Fruit fly (Drosophila melanogaster) whole organism, embryonic: Measurements from ENCODE around the gene CG15012.

ENCODE experiments used
- ATbp ChIP-seq: fragments of 200-800 bp; sonication (Bioruptor generic); optimal IDR thresholded peaks from 2 replicates; lab custom pipeline; 2017; ENCODE audit warnings: missing biosample characterization, mild to moderate bottlenecking, missing genetic modification characterization, missing genetic modification reagents
- CG10209 ChIP-seq: fragments of 200-800 bp; sonication (Bioruptor generic); optimal IDR thresholded peaks from 3 replicates; lab custom pipeline; 2017; ENCODE audit warnings: missing biosample characterization, mild to moderate bottlenecking, missing genetic modification characterization, missing genetic modification reagents
- CG10431 ChIP-seq: fragments of 200-800 bp; sonication (Bioruptor generic); optimal IDR thresholded peaks from 3 replicates; lab custom pipeline; 2018; ENCODE audit warnings: missing biosample characterization, mild to moderate bottlenecking, missing genetic modification characterization
- CG12942 ChIP-seq: fragments of 200-800 bp; sonication (Bioruptor generic); optimal IDR thresholded peaks from 3 replicates; lab custom pipeline; 2016; ENCODE audit warnings: missing biosample characterization, missing genetic modification characterization
- CG1529 ChIP-seq: fragments of 200-800 bp; sonication (Bioruptor generic); optimal IDR thresholded peaks from 3 replicates; lab custom pipeline; 2018; ENCODE audit warnings: missing biosample characterization, missing genetic modification characterization
- CG17612 ChIP-seq: fragments of 200-800 bp; sonication (Bioruptor generic); IDR thresholded peaks from 2 replicates; pipeline ENCODE4 v1.3.6; 2022; ENCODE audit warnings: missing biosample characterization, missing genetic modification characterization
- CG2712 ChIP-seq: fragments of 200-800 bp; optimal IDR thresholded peaks from 3 replicates; lab custom pipeline; 2019; ENCODE audit warnings: missing biosample characterization, mild to moderate bottlenecking, missing genetic modification characterization, moderate library complexity
- CG30020 ChIP-seq: fragments of 200-800 bp; optimal IDR thresholded peaks from 2 replicates; lab custom pipeline; 2019; ENCODE audit warnings: missing biosample characterization, mild to moderate bottlenecking, missing genetic modification characterization, moderate library complexity
- CG33557 ChIP-seq: fragments of 200-800 bp; sonication (Bioruptor generic); optimal IDR thresholded peaks from 2 replicates; lab custom pipeline; 2019; ENCODE audit warnings: missing biosample characterization, mild to moderate bottlenecking, missing genetic modification characterization, moderate library complexity
- CG3407 ChIP-seq: fragments of 200-800 bp; sonication (Bioruptor generic); optimal IDR thresholded peaks from 2 replicates; lab custom pipeline; 2018; ENCODE audit warnings: missing biosample characterization, mild to moderate bottlenecking, missing genetic modification characterization
- CG34224 ChIP-seq: fragments of 200-800 bp; sonication (Bioruptor generic); IDR thresholded peaks from 3 replicates; pipeline ENCODE4 v1.3.6; 2022; ENCODE audit warnings: missing biosample characterization, missing genetic modification characterization; ENCODE audit not compliant: partially characterized antibody
- CG6254 ChIP-seq: fragments of 200-800 bp; sonication (Bioruptor generic); optimal IDR thresholded peaks from 3 replicates; lab custom pipeline; 2017; ENCODE audit warnings: mild to moderate bottlenecking, missing biosample characterization, missing genetic modification reagents, missing genetic modification characterization
- CG6272 ChIP-seq: fragments of 200-800 bp; sonication (Bioruptor generic); IDR thresholded peaks from 2 replicates; pipeline ENCODE4 v1.3.6; 2022; ENCODE audit warnings: missing biosample characterization, missing genetic modification characterization
- CG7357 ChIP-seq: fragments of 200-800 bp; sonication (Bioruptor generic); IDR thresholded peaks from 3 replicates; pipeline ENCODE4 v1.3.6; 2022; ENCODE audit warnings: missing biosample characterization, missing genetic modification characterization
- CG7745 ChIP-seq: fragments of 200-800 bp; sonication (Bioruptor generic); optimal IDR thresholded peaks from 2 replicates; lab custom pipeline; 2018; ENCODE audit warnings: missing biosample characterization, mild to moderate bottlenecking, missing genetic modification characterization, moderate library complexity
- Dad ChIP-seq: fragments of 200-800 bp; sonication (Bioruptor generic); optimal IDR thresholded peaks from 3 replicates; lab custom pipeline; 2016; ENCODE audit warnings: missing biosample characterization, missing genetic modification characterization
- H15 ChIP-seq: fragments of 200-800 bp; sonication (Bioruptor generic); IDR thresholded peaks from 3 replicates; pipeline ENCODE4 v1.3.6; 2022; ENCODE audit warnings: missing biosample characterization, missing genetic modification characterization
- Hr39 ChIP-seq: fragments of >200 bp; optimal IDR thresholded peaks from 2 replicates; lab custom pipeline; 2017
- Kr ChIP-seq: fragments of 200-800 bp; sonication (Bioruptor generic); optimal IDR thresholded peaks from 2 replicates; lab custom pipeline; 2017; ENCODE audit warnings: missing biosample characterization, mild to moderate bottlenecking, missing genetic modification characterization
- Lhr ChIP-seq: fragments of 200-800 bp; sonication (Bioruptor generic); optimal IDR thresholded peaks from 3 replicates; lab custom pipeline; 2017; ENCODE audit warnings: mild to moderate bottlenecking, missing biosample characterization, missing genetic modification reagents, missing genetic modification characterization
- MTF-1 ChIP-seq: fragments of 200-800 bp; sonication (Bioruptor generic); optimal IDR thresholded peaks from 2 replicates; lab custom pipeline; 2018; ENCODE audit warnings: missing biosample characterization, mild to moderate bottlenecking, missing genetic modification characterization, borderline replicate concordance
- Med ChIP-seq: fragments of 200-800 bp; sonication (Bioruptor generic); peaks from one replicate; lab custom pipeline; 2016; ENCODE audit warnings: missing biosample characterization, missing genetic modification characterization, mild to moderate bottlenecking, inconsistent platforms, moderate library complexity
- Stat92E ChIP-seq, 3 experiments: fragments of >200 bp in 2 of 3; fragments of 200-800 bp in 1 of 3; sonication (Bioruptor generic) in 1 of 3; optimal IDR thresholded peaks; 2 replicates each; lab custom pipeline; 2017 to 2019; ENCODE audit warnings: missing biosample characterization in 3 of 3, missing genetic modification characterization in 3 of 3, mild to moderate bottlenecking in 1 of 3, moderate library complexity in 1 of 3
- Xrp1 ChIP-seq: fragments of 200-800 bp; sonication (Bioruptor generic); IDR thresholded peaks from 2 replicates; pipeline ENCODE4 v1.3.6; 2022; ENCODE audit warnings: missing biosample characterization, missing genetic modification characterization
- ara ChIP-seq: fragments of 200-800 bp; sonication (Bioruptor generic); IDR thresholded peaks from 2 replicates; pipeline ENCODE4 v1.3.6; 2022; ENCODE audit warnings: missing biosample characterization, missing genetic modification characterization
- bbx ChIP-seq: fragments of 200-800 bp; sonication (Bioruptor generic); IDR thresholded peaks from 2 replicates; pipeline ENCODE4 v1.3.6; 2022; ENCODE audit warnings: missing biosample characterization, missing genetic modification characterization; ENCODE audit not compliant: partially characterized antibody
- bsh ChIP-seq, 2 experiments: fragments of 200-800 bp; sonication (Bioruptor generic); optimal IDR thresholded peaks; 2 replicates each; lab custom pipeline; 2017 to 2018; ENCODE audit warnings: mild to moderate bottlenecking in 2 of 2, missing biosample characterization in 2 of 2, missing genetic modification characterization in 2 of 2, moderate library complexity in 1 of 2
- chm ChIP-seq: fragments of 200-800 bp; sonication (Bioruptor generic); IDR thresholded peaks from 2 replicates; pipeline ENCODE4 v1.3.6; 2022; ENCODE audit warnings: missing biosample characterization, missing genetic modification characterization
- dysf ChIP-seq: fragments of 200-800 bp; sonication (Bioruptor generic); IDR thresholded peaks from 3 replicates; pipeline ENCODE4 v1.3.6; 2022; ENCODE audit warnings: missing biosample characterization, missing genetic modification characterization
- fd102C ChIP-seq: fragments of 200-800 bp; sonication (Bioruptor generic); optimal IDR thresholded peaks from 2 replicates; lab custom pipeline; 2018; ENCODE audit warnings: missing biosample characterization, mild to moderate bottlenecking, missing genetic modification characterization, moderate library complexity
- fd64A ChIP-seq: fragments of 200-800 bp; sonication (Bioruptor generic); optimal IDR thresholded peaks from 3 replicates; lab custom pipeline; 2018; ENCODE audit warnings: missing biosample characterization, mild to moderate bottlenecking, missing genetic modification characterization
- ftz-f1 ChIP-seq: fragments of 200-800 bp; sonication (Bioruptor generic); optimal IDR thresholded peaks from 2 replicates; lab custom pipeline; 2016; ENCODE audit warnings: missing biosample characterization, missing genetic modification characterization
- grn ChIP-seq: fragments of 200-800 bp; sonication (Bioruptor generic); optimal IDR thresholded peaks from 3 replicates; lab custom pipeline; 2017; ENCODE audit warnings: missing biosample characterization, missing genetic modification characterization
- hth ChIP-seq: fragments of >200 bp; optimal IDR thresholded peaks from 2 replicates; lab custom pipeline; 2017; ENCODE audit warnings: inconsistent platforms
- kni ChIP-seq: fragments of 200-800 bp; sonication (Bioruptor generic); optimal IDR thresholded peaks from 3 replicates; lab custom pipeline; 2017; ENCODE audit warnings: mild to moderate bottlenecking, missing biosample characterization, missing genetic modification reagents, missing genetic modification characterization
- lmd ChIP-seq: fragments of 200-800 bp; sonication (Bioruptor generic); IDR thresholded peaks from 2 replicates; pipeline ENCODE4 v1.3.6; 2022; ENCODE audit warnings: missing biosample characterization, missing genetic modification characterization
- lola ChIP-seq, 3 experiments: fragments of >200 bp in 2 of 3; fragments of 200-800 bp in 1 of 3; sonication (Bioruptor generic) in 1 of 3; optimal IDR thresholded peaks; 2 replicates each; lab custom pipeline; 2017 to 2019; ENCODE audit warnings: missing biosample characterization in 3 of 3, missing genetic modification characterization in 3 of 3, mild to moderate bottlenecking in 1 of 3, moderate library complexity in 1 of 3
- maf-S ChIP-seq: fragments of 200-800 bp; sonication (Bioruptor generic); optimal IDR thresholded peaks from 2 replicates; lab custom pipeline; 2016; ENCODE audit warnings: missing biosample characterization, missing genetic modification characterization
- mld ChIP-seq: fragments of 200-800 bp; sonication (Bioruptor generic); IDR thresholded peaks from 3 replicates; pipeline ENCODE4 v1.3.6; 2022; ENCODE audit warnings: missing biosample characterization, missing genetic modification characterization; ENCODE audit not compliant: partially characterized antibody
- oc ChIP-seq: fragments of 200-800 bp; sonication (Bioruptor generic); optimal IDR thresholded peaks from 2 replicates; lab custom pipeline; 2018; ENCODE audit warnings: missing biosample characterization, mild to moderate bottlenecking, missing genetic modification characterization, moderate library complexity
- onecut ChIP-seq: fragments of 200-800 bp; sonication (Bioruptor generic); IDR thresholded peaks from 2 replicates; pipeline ENCODE4 v1.3.6; 2022; ENCODE audit warnings: missing biosample characterization, missing genetic modification characterization
- otp ChIP-seq: fragments of 200-800 bp; sonication (Bioruptor generic); IDR thresholded peaks from 3 replicates; pipeline ENCODE4, ENCODE4 v1.3.6; 2022; ENCODE audit warnings: missing biosample characterization, missing genetic modification characterization
- pb ChIP-seq: fragments of 200-800 bp; sonication (Bioruptor generic); optimal IDR thresholded peaks from 3 replicates; lab custom pipeline; 2016; ENCODE audit warnings: missing biosample characterization, missing genetic modification characterization
- peb ChIP-seq: fragments of 200-800 bp; sonication (Bioruptor generic); IDR thresholded peaks from 2 replicates; pipeline ENCODE4 v1.3.6; 2022; ENCODE audit warnings: missing biosample characterization, missing genetic modification characterization
- prd ChIP-seq, 3 experiments: fragments of >200 bp in 2 of 3; fragments of 200-800 bp in 1 of 3; sonication (Bioruptor generic) in 1 of 3; optimal IDR thresholded peaks in 2 of 3; IDR thresholded peaks in 1 of 3; 2 replicates in 2 of 3; 3 replicates in 1 of 3; pipeline versions ENCODE4 v1.3.6 to Lab custom; 2017 to 2022; ENCODE audit warnings: missing biosample characterization in 1 of 3, missing genetic modification characterization in 1 of 3
- row ChIP-seq: fragments of 200-800 bp; sonication (Bioruptor generic); IDR thresholded peaks from 3 replicates; pipeline ENCODE4 v1.3.6; 2022; ENCODE audit warnings: missing biosample characterization, missing genetic modification characterization
- shn ChIP-seq: fragments of 200-800 bp; sonication (Bioruptor generic); optimal IDR thresholded peaks from 3 replicates; lab custom pipeline; 2016; ENCODE audit warnings: missing biosample characterization, missing genetic modification characterization
- stc ChIP-seq: fragments of 200-800 bp; sonication (Bioruptor generic); IDR thresholded peaks from 2 replicates; pipeline ENCODE4 v1.3.6; 2022; ENCODE audit warnings: missing biosample characterization, missing genetic modification characterization
- zen ChIP-seq: fragments of 200-800 bp; sonication (Bioruptor generic); optimal IDR thresholded peaks from 3 replicates; lab custom pipeline; 2018; ENCODE audit warnings: missing biosample characterization, mild to moderate bottlenecking, missing genetic modification characterization, moderate library complexity

CG15012 gene

DNA sequence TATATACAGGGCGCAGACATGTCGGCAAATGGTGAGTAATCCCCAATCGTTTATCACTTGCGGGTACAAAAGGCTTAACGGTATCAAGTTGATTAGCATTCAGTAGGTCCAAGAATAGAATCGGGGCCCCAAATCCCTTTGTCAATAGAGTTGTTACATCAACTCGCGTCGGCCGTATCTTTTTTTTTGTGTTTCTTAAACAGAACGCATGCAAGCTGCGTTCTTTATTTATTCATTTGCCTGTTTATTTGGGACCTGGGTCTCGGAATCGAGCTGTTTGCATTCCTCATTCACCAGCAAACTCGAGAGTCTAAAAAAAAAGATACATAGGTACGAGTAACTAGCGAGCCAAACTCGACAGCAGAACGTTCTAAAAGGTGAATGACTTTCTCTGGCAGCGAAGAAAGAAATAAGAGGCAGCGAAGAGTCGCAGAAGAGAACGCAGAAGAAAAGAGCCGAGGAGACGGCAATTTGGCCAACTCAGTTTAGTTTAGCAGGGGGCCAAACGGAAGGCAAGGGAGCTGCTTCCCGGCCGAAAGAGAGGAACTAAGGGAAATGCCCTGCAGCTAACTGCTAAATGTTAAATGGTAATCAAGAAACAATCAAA, 19.8 kb downstream of the CG15012 start:
- TF ChIP-seq fd64A (GFP tag; lab: Kevin White, UChicago) (no peak), lmd (no peak), grn (GFP tag; lab: Kevin White, UChicago) (no peak), CG10431 (peak; percentile 74), oc (tag; lab: Kevin White, UChicago) (peak; percentile 19), H15 (GFP tag; lab: Robert Waterston, UW) (no peak; the same call in 2 of the 3 replicates), Xrp1 (GFP tag; lab: Robert Waterston, UW) (peak; percentile 66), CG12942 (no peak), CG33557 (peak; percentile 59), Med (GFP tag; lab: Kevin White, UChicago) (peak; percentile 64), CG34224 (GFP tag; lab: Robert Waterston, UW) (no peak), CG10209 (peak; percentile 36), zen (tag; lab: Kevin White, UChicago) (peak; percentile 13), ara (GFP tag; lab: Robert Waterston, UW) (peak; percentile 19; the same call in 1 of the 2 replicates), CG30020 (tag; lab: Kevin White, UChicago) (no peak), bsh (GFP tag; optimal IDR thresholded peaks at IDR 0.05; lab: Kevin White, UChicago) (peak in 1 of 2 experiments; percentile 68), bbx (GFP tag; lab: Robert Waterston, UW) (no peak), peb (GFP tag; lab: Robert Waterston, UW) (no peak), CG7745 (tag; lab: Kevin White, UChicago) (peak; percentile 43), hth (lab: Kevin White, UChicago) (no peak), Kr (GFP tag; lab: Kevin White, UChicago) (peak; percentile 45), CG1529 (GFP tag; lab: Kevin White, UChicago) (peak; percentile 30), dysf (GFP tag; lab: Robert Waterston, UW) (no peak), fd102C (GFP tag; lab: Kevin White, UChicago) (peak; percentile 15), CG6254 (GFP tag; lab: Kevin White, UChicago) (peak; percentile 28), mld (no peak), CG2712 (tag; lab: Kevin White, UChicago) (peak; percentile 23), CG3407 (peak; percentile 54), CG6272 (no peak), pb (no peak), Lhr (peak; percentile 30), shn (GFP tag; lab: Kevin White, UChicago) (no peak), MTF-1 (GFP tag; lab: Kevin White, UChicago) (peak; percentile 39), Dad (GFP tag; lab: Kevin White, UChicago) (no peak), stc (GFP tag; lab: Robert Waterston, UW) (no peak), lola (GFP tag; optimal IDR thresholded peaks at IDR 0.05; lab: Kevin White, UChicago) (peak in 1 of 3 experiments; percentile 31), CG7357 (no peak), Hr39 (lab: Kevin White, UChicago) (no peak), CG17612 (GFP tag; lab: Robert Waterston, UW) (no peak), ATbp (GFP tag; lab: Kevin White, UChicago) (peak; percentile 62), kni (peak; percentile 92), Stat92E (GFP tag; optimal IDR thresholded peaks at IDR 0.05; lab: Kevin White, UChicago) (peak in 1 of 3 experiments; percentile 27), otp (peak; percentile 59; the same call in 1 of the 3 replicates), chm (GFP tag; lab: Robert Waterston, UW) (peak; percentile 62; the same call in 1 of the 2 replicates), onecut (peak; percentile 31; the same call in 1 of the 2 replicates), prd (optimal IDR thresholded peaks at IDR 0.05; lab: Kevin White, UChicago) (no peak), prd (GFP tag; IDR thresholded peaks at IDR 0.05; lab: Robert Waterston, UW) (0 out of 3 replicates have a peak, but pooled peaks have one; percentile 7), maf-S (GFP tag; lab: Kevin White, UChicago) (no peak), ftz-f1 (GFP tag; lab: Kevin White, UChicago) (no peak), row (GFP tag; lab: Robert Waterston, UW) (no peak)
